Fruit fly (Drosophila melanogaster) whole organism, embryonic: Measurements from ENCODE around the gene CG8379.

ENCODE experiments used
- Awh ChIP-seq: fragments of 200-800 bp; sonication (Bioruptor generic); IDR thresholded peaks from 2 replicates; pipeline ENCODE4, ENCODE4 v1.3.6; 2022; ENCODE audit warnings: missing biosample characterization, missing genetic modification characterization
- B-H2 ChIP-seq: fragments of 200-800 bp; sonication (Bioruptor generic); optimal IDR thresholded peaks from 2 replicates; lab custom pipeline; 2018; ENCODE audit warnings: missing biosample characterization, mild to moderate bottlenecking, missing genetic modification characterization
- BtbVII ChIP-seq: fragments of 200-800 bp; sonication (Bioruptor generic); optimal IDR thresholded peaks from 3 replicates; lab custom pipeline; 2017; ENCODE audit warnings: missing biosample characterization, mild to moderate bottlenecking, missing genetic modification characterization
- Bteb2 ChIP-seq: fragments of 200-800 bp; sonication (Bioruptor generic); optimal IDR thresholded peaks from 2 replicates; lab custom pipeline; 2016; ENCODE audit warnings: missing biosample characterization, missing genetic modification characterization
- CG10979 ChIP-seq: fragments of 200-800 bp; sonication (Bioruptor generic); optimal IDR thresholded peaks from 2 replicates; lab custom pipeline; 2018; ENCODE audit warnings: missing biosample characterization, mild to moderate bottlenecking, missing genetic modification characterization, moderate library complexity
- CG12071 ChIP-seq: fragments of 200-800 bp; sonication (Bioruptor generic); optimal IDR thresholded peaks from 3 replicates; lab custom pipeline; 2018; ENCODE audit warnings: missing biosample characterization, mild to moderate bottlenecking, missing genetic modification characterization
- CG12391 ChIP-seq: fragments of 200-800 bp; sonication (Bioruptor generic); optimal IDR thresholded peaks from 3 replicates; lab custom pipeline; 2018; ENCODE audit warnings: missing biosample characterization, mild to moderate bottlenecking, missing genetic modification characterization, moderate library complexity
- CG13296 ChIP-seq: fragments of 200-800 bp; sonication (Bioruptor generic); optimal IDR thresholded peaks from 3 replicates; lab custom pipeline; 2018; ENCODE audit warnings: missing biosample characterization, mild to moderate bottlenecking, missing genetic modification characterization
- CG15011 ChIP-seq: fragments of 200-800 bp; sonication (Bioruptor generic); optimal IDR thresholded peaks from 3 replicates; lab custom pipeline; 2018; ENCODE audit warnings: missing biosample characterization, mild to moderate bottlenecking, missing genetic modification characterization
- CG1602 ChIP-seq: fragments of 200-800 bp; sonication (Bioruptor generic); optimal IDR thresholded peaks from 3 replicates; lab custom pipeline; 2016; ENCODE audit warnings: missing biosample characterization, missing genetic modification characterization
- CG2202 ChIP-seq: fragments of 200-800 bp; sonication (Bioruptor generic); optimal IDR thresholded peaks from 2 replicates; lab custom pipeline; 2018; ENCODE audit warnings: missing biosample characterization, mild to moderate bottlenecking, missing genetic modification characterization
- CG3065 ChIP-seq: fragments of 200-800 bp; sonication (Bioruptor generic); optimal IDR thresholded peaks from 2 replicates; lab custom pipeline; 2016; ENCODE audit warnings: missing biosample characterization, missing genetic modification characterization
- CG31441 ChIP-seq: fragments of 200-800 bp; sonication (Bioruptor generic); IDR thresholded peaks from 2 replicates; pipeline ENCODE4 v1.3.6; 2022; ENCODE audit warnings: missing biosample characterization, missing genetic modification characterization
- CG32767 ChIP-seq: fragments of 200-800 bp; sonication (Bioruptor generic); IDR thresholded peaks from 2 replicates; pipeline ENCODE4 v1.3.6; 2022; ENCODE audit warnings: missing biosample characterization, missing genetic modification characterization
- CG33213 ChIP-seq: fragments of 200-800 bp; sonication (Bioruptor generic); optimal IDR thresholded peaks from 3 replicates; lab custom pipeline; 2016; ENCODE audit warnings: missing biosample characterization, missing genetic modification characterization
- CG4360 ChIP-seq: fragments of 200-800 bp; sonication (Bioruptor generic); IDR thresholded peaks from 2 replicates; pipeline ENCODE4 v1.3.6; 2022; ENCODE audit warnings: missing biosample characterization, missing genetic modification characterization
- CG4424 ChIP-seq: fragments of 200-800 bp; sonication (Bioruptor generic); optimal IDR thresholded peaks from 3 replicates; lab custom pipeline; 2016; ENCODE audit warnings: missing biosample characterization, missing genetic modification characterization
- CG7928 ChIP-seq: fragments of 200-800 bp; sonication (Bioruptor generic); optimal IDR thresholded peaks from 2 replicates; lab custom pipeline; 2017; ENCODE audit warnings: missing biosample characterization, mild to moderate bottlenecking, missing genetic modification characterization
- CG7963 ChIP-seq: fragments of 200-800 bp; sonication (Bioruptor generic); IDR thresholded peaks from 3 replicates; pipeline ENCODE4 v1.3.6; 2022; ENCODE audit warnings: missing biosample characterization, missing genetic modification characterization; ENCODE audit not compliant: partially characterized antibody
- CG8290 ChIP-seq, 3 experiments: fragments of 200-800 bp; sonication (Bioruptor generic); optimal IDR thresholded peaks; 2 replicates each; lab custom pipeline; 2016 to 2019; ENCODE audit warnings: missing biosample characterization in 3 of 3, missing genetic modification characterization in 3 of 3, mild to moderate bottlenecking in 2 of 3, moderate library complexity in 1 of 3
- D ChIP-seq, 2 experiments: fragments of 200-800 bp in 1 of 2; fragments of >200 bp in 1 of 2; sonication (Bioruptor generic) in 1 of 2; optimal IDR thresholded peaks; 2 replicates in 1 of 2; 3 replicates in 1 of 2; lab custom pipeline; 2017; ENCODE audit warnings: mild to moderate bottlenecking in 1 of 2, missing biosample characterization in 1 of 2, missing genetic modification characterization in 1 of 2, missing genetic modification reagents in 1 of 2
- Dip3 ChIP-seq: fragments of 200-800 bp; sonication (Bioruptor generic); optimal IDR thresholded peaks from 3 replicates; lab custom pipeline; 2016; ENCODE audit warnings: missing biosample characterization, missing genetic modification characterization
- E2f1 ChIP-seq: fragments of 200-800 bp; sonication (Bioruptor generic); IDR thresholded peaks from 2 replicates; pipeline ENCODE4 v1.3.6; 2022; ENCODE audit warnings: missing biosample characterization, missing genetic modification characterization
- Hand ChIP-seq: fragments of 200-800 bp; sonication (Bioruptor generic); optimal IDR thresholded peaks from 2 replicates; lab custom pipeline; 2017; ENCODE audit warnings: mild to moderate bottlenecking, missing biosample characterization, missing genetic modification reagents, missing genetic modification characterization
- Hr39 ChIP-seq: fragments of >200 bp; optimal IDR thresholded peaks from 2 replicates; lab custom pipeline; 2017
- Kr ChIP-seq: fragments of 200-800 bp; sonication (Bioruptor generic); optimal IDR thresholded peaks from 2 replicates; lab custom pipeline; 2017; ENCODE audit warnings: missing biosample characterization, mild to moderate bottlenecking, missing genetic modification characterization
- Mrtf ChIP-seq: fragments of 200-800 bp; sonication (Bioruptor generic); IDR thresholded peaks from 3 replicates; pipeline ENCODE4 v1.3.6; 2022; ENCODE audit warnings: missing biosample characterization, missing genetic modification characterization
- NC2β ChIP-seq: fragments of 200-800 bp; sonication (Bioruptor generic); optimal IDR thresholded peaks from 2 replicates; lab custom pipeline; 2016; ENCODE audit warnings: missing biosample characterization, missing genetic modification characterization
- Pdp1 ChIP-seq, 2 experiments: fragments of 200-800 bp; sonication (Bioruptor generic); optimal IDR thresholded peaks; 3 replicates each; lab custom pipeline; 2016; ENCODE audit warnings: missing biosample characterization in 2 of 2, missing genetic modification characterization in 2 of 2, mild to moderate bottlenecking in 1 of 2, moderate library complexity in 1 of 2
- Poxn ChIP-seq: fragments of 200-800 bp; sonication (Bioruptor generic); IDR thresholded peaks from 2 replicates; pipeline ENCODE4 v1.3.6; 2022; ENCODE audit warnings: missing biosample characterization, missing genetic modification characterization
- Rfx ChIP-seq: fragments of 200-800 bp; sonication (Bioruptor generic); IDR thresholded peaks from 2 replicates; pipeline ENCODE4 v1.3.6; 2022; ENCODE audit warnings: missing biosample characterization, missing genetic modification characterization
- Sry-β ChIP-seq: fragments of 200-800 bp; sonication (Bioruptor generic); optimal IDR thresholded peaks from 2 replicates; lab custom pipeline; 2018; ENCODE audit warnings: missing biosample characterization, mild to moderate bottlenecking, missing genetic modification characterization, moderate library complexity
- Ssrp ChIP-seq: fragments of 200-800 bp; sonication (Bioruptor generic); optimal IDR thresholded peaks from 2 replicates; lab custom pipeline; 2018; ENCODE audit warnings: missing biosample characterization, mild to moderate bottlenecking, missing genetic modification characterization, moderate library complexity
- Trl ChIP-seq, 3 experiments: fragments of >200 bp in 2 of 3; fragments of 200-800 bp in 1 of 3; sonication (Bioruptor generic) in 1 of 3; optimal IDR thresholded peaks; 2 replicates in 1 of 3; 3 replicates in 2 of 3; lab custom pipeline; 2016 to 2017; ENCODE audit warnings: missing biosample characterization in 1 of 3, missing genetic modification characterization in 1 of 3
- abd-A ChIP-seq: fragments of 200-800 bp; sonication (Bioruptor generic); optimal IDR thresholded peaks from 3 replicates; lab custom pipeline; 2019; ENCODE audit warnings: missing biosample characterization, mild to moderate bottlenecking, missing genetic modification characterization, moderate library complexity
- amos ChIP-seq: fragments of 200-800 bp; sonication (Bioruptor generic); IDR thresholded peaks from 2 replicates; pipeline ENCODE4 v1.3.6; 2022; ENCODE audit warnings: missing biosample characterization, missing genetic modification characterization; ENCODE audit not compliant: partially characterized antibody
- caup ChIP-seq: fragments of 200-800 bp; sonication (Bioruptor generic); optimal IDR thresholded peaks from 3 replicates; lab custom pipeline; 2017; ENCODE audit warnings: missing biosample characterization, mild to moderate bottlenecking, missing genetic modification characterization, moderate library complexity; ENCODE audit not compliant: severe bottlenecking
- chn ChIP-seq: fragments of 200-800 bp; sonication (Bioruptor generic); optimal IDR thresholded peaks from 2 replicates; lab custom pipeline; 2016; ENCODE audit warnings: missing biosample characterization, missing genetic modification characterization
- hth ChIP-seq: fragments of >200 bp; optimal IDR thresholded peaks from 2 replicates; lab custom pipeline; 2017; ENCODE audit warnings: inconsistent platforms
- odd ChIP-seq: fragments of 200-800 bp; sonication (Bioruptor generic); optimal IDR thresholded peaks from 2 replicates; lab custom pipeline; 2017; ENCODE audit warnings: missing biosample characterization, mild to moderate bottlenecking, missing genetic modification characterization
- pita ChIP-seq: fragments of 200-800 bp; sonication (Bioruptor generic); optimal IDR thresholded peaks from 2 replicates; lab custom pipeline; 2017; ENCODE audit warnings: missing biosample characterization, mild to moderate bottlenecking, missing genetic modification characterization
- sima ChIP-seq: fragments of 200-800 bp; sonication (Bioruptor generic); optimal IDR thresholded peaks from 2 replicates; lab custom pipeline; 2016; ENCODE audit warnings: missing biosample characterization, missing genetic modification characterization
- slp2 ChIP-seq: fragments of 200-800 bp; sonication (Bioruptor generic); optimal IDR thresholded peaks from 2 replicates; lab custom pipeline; 2016; ENCODE audit warnings: missing biosample characterization, missing genetic modification characterization
- sqz ChIP-seq: fragments of 200-800 bp; sonication (Bioruptor generic); optimal IDR thresholded peaks from 3 replicates; lab custom pipeline; 2018; ENCODE audit warnings: missing biosample characterization, mild to moderate bottlenecking, missing genetic modification characterization
- stc ChIP-seq: fragments of 200-800 bp; sonication (Bioruptor generic); IDR thresholded peaks from 2 replicates; pipeline ENCODE4 v1.3.6; 2022; ENCODE audit warnings: missing biosample characterization, missing genetic modification characterization
- tap ChIP-seq: fragments of 200-800 bp; optimal IDR thresholded peaks from 3 replicates; lab custom pipeline; 2019; ENCODE audit warnings: missing biosample characterization, mild to moderate bottlenecking, missing genetic modification characterization, moderate library complexity
- tll ChIP-seq, 2 experiments: fragments of 200-800 bp in 1 of 2; fragments of >200 bp in 1 of 2; sonication (Bioruptor generic) in 1 of 2; optimal IDR thresholded peaks; 2 replicates each; lab custom pipeline; 2017 to 2019; ENCODE audit warnings: missing biosample characterization in 2 of 2, missing genetic modification characterization in 2 of 2, mild to moderate bottlenecking in 1 of 2, moderate library complexity in 1 of 2
- wor ChIP-seq: fragments of 200-800 bp; sonication (Bioruptor generic); IDR thresholded peaks from 2 replicates; pipeline ENCODE4 v1.3.6; 2022; ENCODE audit warnings: missing biosample characterization, missing genetic modification characterization
- z ChIP-seq: fragments of 200-800 bp; sonication (Bioruptor generic); IDR thresholded peaks from 3 replicates; pipeline ENCODE4 v1.3.6; 2022; ENCODE audit warnings: missing biosample characterization, missing genetic modification characterization
- zfh2 ChIP-seq: fragments of 200-800 bp; sonication (Bioruptor generic); optimal IDR thresholded peaks from 2 replicates; lab custom pipeline; 2016; ENCODE audit warnings: missing biosample characterization, missing genetic modification characterization

The CG8379 gene

DNA sequence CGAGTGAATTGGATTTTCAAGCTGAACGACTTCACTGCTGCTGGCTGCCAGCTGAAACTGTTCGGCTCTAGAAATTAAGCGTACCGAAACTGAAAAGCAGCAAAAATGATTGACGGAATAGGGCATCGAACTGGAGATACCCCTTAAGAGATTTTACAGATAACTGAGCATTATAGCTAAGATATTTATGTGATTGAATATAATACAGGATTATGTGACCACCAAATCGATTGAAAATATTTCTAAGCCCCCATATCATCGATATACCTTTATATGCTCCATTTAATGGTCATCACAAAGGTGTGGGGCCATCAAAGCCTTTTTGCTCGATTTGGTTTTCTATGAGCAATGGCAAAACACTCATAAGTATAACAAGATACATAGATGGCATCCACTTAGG, 39.4 kb upstream of the CG8379 start (continued):
- TF ChIP-seq CG1602 (GFP tag; lab: Kevin White, UChicago) (peak; percentile 23), chn (GFP tag; lab: Kevin White, UChicago) (peak; percentile 23), abd-A (tag; lab: Kevin White, UChicago) (no peak), Pdp1 (GFP tag; optimal IDR thresholded peaks at IDR 0.05; lab: Kevin White, UChicago) (peak in 1 of 2 experiments; percentile 53), sqz (GFP tag; lab: Kevin White, UChicago) (no peak), Poxn (GFP tag; lab: Robert Waterston, UW) (no peak), E2f1 (GFP tag; lab: Robert Waterston, UW) (peak; percentile 55; the same call in 1 of the 2 replicates), hth (lab: Kevin White, UChicago) (no peak), caup (peak; percentile 37), wor (GFP tag; lab: Robert Waterston, UW) (no peak), NC2β (GFP tag; lab: Kevin White, UChicago) (no peak), slp2 (peak; percentile 2), Kr (GFP tag; lab: Kevin White, UChicago) (no peak), CG12391 (tag; lab: Kevin White, UChicago) (no peak), Mrtf (GFP tag; lab: Robert Waterston, UW) (peak; percentile 48; the same call in 1 of the 3 replicates), Bteb2 (GFP tag; lab: Kevin White, UChicago) (no peak), amos (GFP tag; lab: Robert Waterston, UW) (no peak), sima (no peak), pita (GFP tag; lab: Kevin White, UChicago) (no peak), B-H2 (GFP tag; lab: Kevin White, UChicago) (no peak), Awh (GFP tag; lab: Robert Waterston, UW) (no peak), Hand (GFP tag; lab: Kevin White, UChicago) (no peak), tap (no peak), CG15011 (no peak), odd (no peak), CG8290 (GFP tag; optimal IDR thresholded peaks at IDR 0.05; lab: Kevin White, UChicago) (no peak), CG8290 (tag; optimal IDR thresholded peaks at IDR 0.05; lab: Kevin White, UChicago) (no peak), Trl (optimal IDR thresholded peaks at IDR 0.05; lab: Kevin White, UChicago) (no peak), Trl (GFP tag; optimal IDR thresholded peaks at IDR 0.05; lab: Kevin White, UChicago) (peak; percentile 24), CG12071 (GFP tag; lab: Kevin White, UChicago) (peak; percentile 49), Hr39 (lab: Kevin White, UChicago) (no peak), Rfx (peak; percentile 84), CG32767 (peak; percentile 47; the same call in 1 of the 2 replicates), z (GFP tag; lab: Robert Waterston, UW) (no peak), CG7928 (GFP tag; lab: Kevin White, UChicago) (no peak), CG4424 (GFP tag; lab: Kevin White, UChicago) (no peak), zfh2 (GFP tag; lab: Kevin White, UChicago) (peak; percentile 50), CG13296 (GFP tag; lab: Kevin White, UChicago) (no peak), CG3065 (GFP tag; lab: Kevin White, UChicago) (no peak), Dip3 (peak; percentile 43), D (optimal IDR thresholded peaks at IDR 0.05; lab: Kevin White, UChicago) (no peak), D (GFP tag; optimal IDR thresholded peaks at IDR 0.05; lab: Kevin White, UChicago) (no peak), BtbVII (GFP tag; lab: Kevin White, UChicago) (no peak), CG4360 (GFP tag; lab: Robert Waterston, UW) (no peak), CG7963 (no peak), CG2202 (no peak), tll (GFP tag; optimal IDR thresholded peaks at IDR 0.05; lab: Kevin White, UChicago) (no peak), Sry-β (GFP tag; lab: Kevin White, UChicago) (no peak), CG31441 (no peak), CG10979 (tag; lab: Kevin White, UChicago) (no peak), stc (GFP tag; lab: Robert Waterston, UW) (no peak), CG33213 (GFP tag; lab: Kevin White, UChicago) (no peak), Ssrp (tag; lab: Kevin White, UChicago) (peak; percentile 30)
